Fruit fly (Drosophila melanogaster) whole organism, embryonic: ENCODE results near the gene et.
A peak's percentile ranks its signal among the peaks of the same experiment; 100 is the strongest.

ENCODE experiments used
- Adf1 ChIP-seq: fragments of 200-800 bp; sonication (Bioruptor generic); IDR thresholded peaks from 2 replicates; pipeline ENCODE4 v1.3.6; 2022; ENCODE audit warnings: missing biosample characterization, missing genetic modification characterization
- CG1024 ChIP-seq: fragments of 200-800 bp; sonication (Bioruptor generic); IDR thresholded peaks from 2 replicates; pipeline ENCODE4 v1.3.6; 2022; ENCODE audit warnings: missing biosample characterization, missing genetic modification characterization
- CG13287 ChIP-seq: fragments of 200-800 bp; sonication (Bioruptor generic); IDR thresholded peaks from 2 replicates; pipeline ENCODE4 v1.3.6; 2022; ENCODE audit warnings: missing biosample characterization, missing genetic modification characterization; ENCODE audit not compliant: partially characterized antibody
- CG13424 ChIP-seq: fragments of 200-800 bp; sonication (Bioruptor generic); optimal IDR thresholded peaks from 2 replicates; lab custom pipeline; 2019; ENCODE audit warnings: missing biosample characterization, mild to moderate bottlenecking, missing genetic modification characterization, moderate library complexity
- CG16863 ChIP-seq: fragments of 200-800 bp; sonication (Bioruptor generic); optimal IDR thresholded peaks from 3 replicates; lab custom pipeline; 2016; ENCODE audit warnings: missing biosample characterization, missing genetic modification characterization
- CG17802 ChIP-seq: fragments of 200-800 bp; sonication (Bioruptor generic); optimal IDR thresholded peaks from 2 replicates; lab custom pipeline; 2018; ENCODE audit warnings: missing biosample characterization, mild to moderate bottlenecking, missing genetic modification characterization, moderate library complexity
- CG17829 ChIP-seq: fragments of 200-800 bp; optimal IDR thresholded peaks from 2 replicates; lab custom pipeline; 2019; ENCODE audit warnings: missing biosample characterization, mild to moderate bottlenecking, missing genetic modification characterization, moderate library complexity
- CG1832 ChIP-seq: fragments of 200-800 bp; sonication (Bioruptor generic); optimal IDR thresholded peaks from 2 replicates; lab custom pipeline; 2017; ENCODE audit warnings: missing biosample characterization, mild to moderate bottlenecking, missing genetic modification characterization, inconsistent platforms
- CG2116 ChIP-seq: fragments of 200-800 bp; sonication (Bioruptor generic); optimal IDR thresholded peaks from 3 replicates; lab custom pipeline; 2018; ENCODE audit warnings: missing biosample characterization, mild to moderate bottlenecking, missing genetic modification characterization
- CG2120 ChIP-seq: fragments of 200-800 bp; sonication (Bioruptor generic); optimal IDR thresholded peaks from 3 replicates; lab custom pipeline; 2016; ENCODE audit warnings: missing biosample characterization, missing genetic modification characterization
- CG30403 ChIP-seq: fragments of 200-800 bp; sonication (Bioruptor generic); optimal IDR thresholded peaks from 3 replicates; lab custom pipeline; 2016; ENCODE audit warnings: missing biosample characterization, missing genetic modification characterization
- CG3065 ChIP-seq: fragments of 200-800 bp; sonication (Bioruptor generic); optimal IDR thresholded peaks from 2 replicates; lab custom pipeline; 2016; ENCODE audit warnings: missing biosample characterization, missing genetic modification characterization
- CG3163 ChIP-seq: fragments of 200-800 bp; sonication (Bioruptor generic); optimal IDR thresholded peaks from 3 replicates; lab custom pipeline; 2016; ENCODE audit warnings: missing biosample characterization, missing genetic modification characterization
- CG3995 ChIP-seq: fragments of 200-800 bp; sonication (Bioruptor generic); optimal IDR thresholded peaks from 3 replicates; lab custom pipeline; 2016; ENCODE audit warnings: missing biosample characterization, missing genetic modification characterization
- CG9932 ChIP-seq: fragments of 200-800 bp; sonication (Bioruptor generic); IDR thresholded peaks from 2 replicates; pipeline ENCODE4 v1.3.6; 2022; ENCODE audit warnings: missing biosample characterization, missing genetic modification characterization
- CHES-1-like ChIP-seq: fragments of 200-800 bp; sonication (Bioruptor generic); optimal IDR thresholded peaks from 2 replicates; lab custom pipeline; 2016; ENCODE audit warnings: missing biosample characterization, missing genetic modification characterization
- Dfd ChIP-seq, 2 experiments: fragments of >200 bp; optimal IDR thresholded peaks; 2 replicates each; lab custom pipeline; 2017; ENCODE audit warnings: missing biosample characterization in 2 of 2, missing genetic modification characterization in 2 of 2
- Dref ChIP-seq: fragments of 200-800 bp; sonication (Bioruptor generic); IDR thresholded peaks from 2 replicates; pipeline ENCODE4 v1.3.6; 2022; ENCODE audit warnings: missing biosample characterization, missing genetic modification characterization
- Elba2 ChIP-seq: fragments of 200-800 bp; sonication (Bioruptor generic); optimal IDR thresholded peaks from 3 replicates; lab custom pipeline; 2016; ENCODE audit warnings: missing biosample characterization, missing genetic modification characterization
- HLHmδ ChIP-seq: fragments of 200-800 bp; sonication (Bioruptor generic); optimal IDR thresholded peaks from 2 replicates; lab custom pipeline; 2018; ENCODE audit warnings: missing biosample characterization, mild to moderate bottlenecking, missing genetic modification characterization, moderate library complexity
- Hr78 ChIP-seq, 2 experiments: fragments of 200-800 bp in 1 of 2; fragments of >200 bp in 1 of 2; sonication (Bioruptor generic) in 1 of 2; optimal IDR thresholded peaks; 2 replicates each; lab custom pipeline; 2017 to 2019; ENCODE audit warnings: missing biosample characterization in 2 of 2, missing genetic modification characterization in 2 of 2, mild to moderate bottlenecking in 1 of 2, moderate library complexity in 1 of 2
- MESR4 ChIP-seq: fragments of 200-800 bp; sonication (Bioruptor generic); optimal IDR thresholded peaks from 2 replicates; lab custom pipeline; 2018; ENCODE audit warnings: missing biosample characterization, mild to moderate bottlenecking, missing genetic modification characterization, moderate library complexity
- Myb ChIP-seq: fragments of 200-800 bp; sonication (Bioruptor generic); optimal IDR thresholded peaks from 2 replicates; lab custom pipeline; 2016; ENCODE audit warnings: missing biosample characterization, missing genetic modification characterization
- Opbp ChIP-seq: fragments of 200-800 bp; sonication (Bioruptor generic); IDR thresholded peaks from 3 replicates; pipeline ENCODE4 v1.3.6; 2022; ENCODE audit warnings: missing biosample characterization, missing genetic modification characterization; ENCODE audit not compliant: partially characterized antibody
- Rfx ChIP-seq: fragments of 200-800 bp; sonication (Bioruptor generic); IDR thresholded peaks from 2 replicates; pipeline ENCODE4 v1.3.6; 2022; ENCODE audit warnings: missing biosample characterization, missing genetic modification characterization
- Sin3A ChIP-seq: fragments of >200 bp; optimal IDR thresholded peaks from 2 replicates; lab custom pipeline; 2018
- Sry-δ ChIP-seq: fragments of 200-800 bp; sonication (Bioruptor generic); optimal IDR thresholded peaks from 2 replicates; lab custom pipeline; 2016; ENCODE audit warnings: missing biosample characterization, missing genetic modification characterization
- Trl ChIP-seq, 3 experiments: fragments of >200 bp in 2 of 3; fragments of 200-800 bp in 1 of 3; sonication (Bioruptor generic) in 1 of 3; optimal IDR thresholded peaks; 2 replicates in 1 of 3; 3 replicates in 2 of 3; lab custom pipeline; 2016 to 2017; ENCODE audit warnings: missing biosample characterization in 1 of 3, missing genetic modification characterization in 1 of 3
- Xrp1 ChIP-seq: fragments of 200-800 bp; sonication (Bioruptor generic); IDR thresholded peaks from 2 replicates; pipeline ENCODE4 v1.3.6; 2022; ENCODE audit warnings: missing biosample characterization, missing genetic modification characterization
- YL-1 ChIP-seq: fragments of 200-800 bp; sonication (Bioruptor generic); optimal IDR thresholded peaks from 3 replicates; lab custom pipeline; 2017; ENCODE audit warnings: missing biosample characterization, mild to moderate bottlenecking, missing genetic modification characterization
- abd-A ChIP-seq: fragments of 200-800 bp; sonication (Bioruptor generic); optimal IDR thresholded peaks from 3 replicates; lab custom pipeline; 2019; ENCODE audit warnings: missing biosample characterization, mild to moderate bottlenecking, missing genetic modification characterization, moderate library complexity
- ato ChIP-seq: fragments of 200-800 bp; sonication (Bioruptor generic); IDR thresholded peaks from 2 replicates; pipeline ENCODE4 v1.3.6; 2022; ENCODE audit warnings: missing biosample characterization, missing genetic modification characterization; ENCODE audit not compliant: partially characterized antibody
- bab2 ChIP-seq: fragments of 200-800 bp; sonication (Bioruptor generic); optimal IDR thresholded peaks from 2 replicates; lab custom pipeline; 2016; ENCODE audit warnings: missing biosample characterization, missing genetic modification characterization
- chm ChIP-seq: fragments of 200-800 bp; sonication (Bioruptor generic); IDR thresholded peaks from 2 replicates; pipeline ENCODE4 v1.3.6; 2022; ENCODE audit warnings: missing biosample characterization, missing genetic modification characterization
- dysf ChIP-seq: fragments of 200-800 bp; sonication (Bioruptor generic); IDR thresholded peaks from 3 replicates; pipeline ENCODE4 v1.3.6; 2022; ENCODE audit warnings: missing biosample characterization, missing genetic modification characterization
- lilli ChIP-seq: fragments of 200-800 bp; sonication (Bioruptor generic); optimal IDR thresholded peaks from 3 replicates; lab custom pipeline; 2016; ENCODE audit warnings: missing biosample characterization, missing genetic modification characterization
- mam ChIP-seq: fragments of 200-800 bp; sonication (Bioruptor generic); optimal IDR thresholded peaks from 3 replicates; lab custom pipeline; 2016; ENCODE audit warnings: missing biosample characterization, missing genetic modification characterization
- nmo ChIP-seq: fragments of 200-800 bp; sonication (Bioruptor generic); optimal IDR thresholded peaks from 2 replicates; lab custom pipeline; 2018; ENCODE audit warnings: missing biosample characterization, mild to moderate bottlenecking, missing genetic modification characterization, moderate library complexity
- phol ChIP-seq: fragments of 200-800 bp; sonication (Bioruptor generic); optimal IDR thresholded peaks from 3 replicates; lab custom pipeline; 2018; ENCODE audit warnings: missing biosample characterization, mild to moderate bottlenecking, missing genetic modification characterization, moderate library complexity
- psq ChIP-seq: fragments of 200-800 bp; sonication (Bioruptor generic); optimal IDR thresholded peaks from 2 replicates; lab custom pipeline; 2017; ENCODE audit warnings: missing biosample characterization, missing genetic modification characterization
- pum ChIP-seq: fragments of 200-800 bp; sonication (Bioruptor generic); optimal IDR thresholded peaks from 2 replicates; lab custom pipeline; 2016; ENCODE audit warnings: missing biosample characterization, missing genetic modification characterization
- run ChIP-seq: fragments of 200-800 bp; sonication (Bioruptor generic); optimal IDR thresholded peaks from 3 replicates; lab custom pipeline; 2018; ENCODE audit warnings: missing biosample characterization, mild to moderate bottlenecking, missing genetic modification characterization
- sc ChIP-seq, 3 experiments: fragments of >200 bp in 2 of 3; fragments of 200-800 bp in 1 of 3; sonication (Bioruptor generic) in 1 of 3; optimal IDR thresholded peaks; 2 replicates in 2 of 3; 3 replicates in 1 of 3; lab custom pipeline; 2017; ENCODE audit warnings: mild to moderate bottlenecking in 1 of 3, missing biosample characterization in 1 of 3, missing genetic modification characterization in 1 of 3, missing genetic modification reagents in 1 of 3
- scrt ChIP-seq: fragments of 200-800 bp; sonication (Bioruptor generic); optimal IDR thresholded peaks from 2 replicates; lab custom pipeline; 2018; ENCODE audit warnings: missing biosample characterization, mild to moderate bottlenecking, missing genetic modification characterization, moderate library complexity
- sens ChIP-seq: fragments of 200-800 bp; sonication (Bioruptor generic); peaks from one replicate; lab custom pipeline; 2016; ENCODE audit warnings: missing biosample characterization, missing genetic modification characterization
- slbo ChIP-seq: fragments of 200-800 bp; sonication (Bioruptor generic); IDR thresholded peaks from 2 replicates; pipeline ENCODE4 v1.3.6; 2022; ENCODE audit warnings: missing biosample characterization, missing genetic modification characterization
- stc ChIP-seq: fragments of 200-800 bp; sonication (Bioruptor generic); IDR thresholded peaks from 2 replicates; pipeline ENCODE4 v1.3.6; 2022; ENCODE audit warnings: missing biosample characterization, missing genetic modification characterization
- trem ChIP-seq: fragments of 200-800 bp; optimal IDR thresholded peaks from 3 replicates; lab custom pipeline; 2019; ENCODE audit warnings: missing biosample characterization, mild to moderate bottlenecking, missing genetic modification characterization, moderate library complexity
- zen ChIP-seq: fragments of 200-800 bp; sonication (Bioruptor generic); optimal IDR thresholded peaks from 3 replicates; lab custom pipeline; 2018; ENCODE audit warnings: missing biosample characterization, mild to moderate bottlenecking, missing genetic modification characterization, moderate library complexity

The et gene

dm6 chrX:19645873-19646541 lies 29.7 kb downstream of the et start, which contains the start of gene Arp10 (continued):
- TF ChIP-seq run (tag; lab: Kevin White, UChicago) (no peak), sens (peak; percentile 72), CG17829 (tag; lab: Kevin White, UChicago) (peak; percentile 15), MESR4 (GFP tag; lab: Kevin White, UChicago) (peak; percentile 66), sc (optimal IDR thresholded peaks at IDR 0.05; lab: Kevin White, UChicago) (no peak), sc (GFP tag; optimal IDR thresholded peaks at IDR 0.05; lab: Kevin White, UChicago) (no peak), scrt (no peak), mam (GFP tag; lab: Kevin White, UChicago) (peak; percentile 7), psq (no peak), CHES-1-like (peak; percentile 32), Xrp1 (GFP tag; lab: Robert Waterston, UW) (no peak), YL-1 (GFP tag; lab: Kevin White, UChicago) (peak; percentile 18), nmo (GFP tag; lab: Kevin White, UChicago) (peak; percentile 25), CG16863 (GFP tag; lab: Kevin White, UChicago) (no peak), pum (no peak), CG9932 (GFP tag; lab: Robert Waterston, UW) (peak; percentile 37; the same call in 1 of the 2 replicates), CG13287 (GFP tag; lab: Robert Waterston, UW) (peak; percentile 67), Myb (peak; percentile 37), lilli (peak; percentile 12), CG30403 (GFP tag; lab: Kevin White, UChicago) (peak; percentile 23), abd-A (tag; lab: Kevin White, UChicago) (no peak), Hr78 (GFP tag; optimal IDR thresholded peaks at IDR 0.05; lab: Kevin White, UChicago) (no peak), CG2116 (GFP tag; lab: Kevin White, UChicago) (peak; percentile 61), stc (GFP tag; lab: Robert Waterston, UW) (no peak), CG17802 (tag; lab: Kevin White, UChicago) (peak; percentile 83), Opbp (GFP tag; lab: Robert Waterston, UW) (peak; percentile 60; the same call in 1 of the 3 replicates), zen (peak; percentile 21), CG13424 (tag; lab: Kevin White, UChicago) (peak; percentile 14), HLHmδ (GFP tag; lab: Kevin White, UChicago) (no peak), CG3065 (GFP tag; lab: Kevin White, UChicago) (no peak), CG3995 (GFP tag; lab: Kevin White, UChicago) (peak; percentile 75), Dfd (GFP tag; optimal IDR thresholded peaks at IDR 0.05; lab: Kevin White, UChicago) (peak in 1 of 2 experiments; percentile 22), dysf (0 out of 3 replicates have a peak, but pooled peaks have one; percentile 6), Rfx (GFP tag; lab: Robert Waterston, UW) (0 out of 2 replicates have a peak, but pooled peaks have one; percentile 16), Sry-δ (GFP tag; lab: Kevin White, UChicago) (peak; percentile 57), Elba2 (GFP tag; lab: Kevin White, UChicago) (peak; percentile 56), CG1024 (GFP tag; lab: Robert Waterston, UW) (peak; percentile 55; the same call in 1 of the 2 replicates), chm (no peak), Trl (optimal IDR thresholded peaks at IDR 0.05; lab: Kevin White, UChicago) (no peak), Trl (GFP tag; optimal IDR thresholded peaks at IDR 0.05; lab: Kevin White, UChicago) (peak; percentile 41), phol (peak; percentile 40), CG3163 (GFP tag; lab: Kevin White, UChicago) (peak; percentile 23), bab2 (GFP tag; lab: Kevin White, UChicago) (peak; percentile 23), CG1832 (GFP tag; lab: Kevin White, UChicago) (no peak), CG2120 (GFP tag; lab: Kevin White, UChicago) (peak; percentile 41), Dref (GFP tag; lab: Robert Waterston, UW) (peak; percentile 71), slbo (GFP tag; lab: Robert Waterston, UW) (peak; percentile 9; the same call in 1 of the 2 replicates), trem (tag; lab: Kevin White, UChicago) (peak; percentile 36), Adf1 (GFP tag; lab: Robert Waterston, UW) (no peak), ato (GFP tag; lab: Robert Waterston, UW) (peak; percentile 41; the same call in 1 of the 2 replicates), Sin3A (lab: Kevin White, UChicago) (peak; percentile 40)
